Worm (Caenorhabditis elegans) whole organism, L4/young adult: ENCODE data around the gene tdpo-1.

Source experiments
- W03F9.2 ChIP-seq: fragments of 150-350 bp; optimal IDR thresholded peaks from 2 replicates; lab custom pipeline; 2014; ENCODE audit warnings: missing biosample characterization, missing genetic modification characterization
- dao-5 ChIP-seq: sonication (generic microtip); optimal IDR thresholded peaks from 2 replicates; lab custom pipeline; 2016; ENCODE audit warnings: missing genotype, missing genetic modification characterization, moderate library complexity, missing compliant biosample characterization
- him-1 ChIP-seq: sonication (generic microtip); optimal IDR thresholded peaks from 2 replicates; lab custom pipeline; 2016; ENCODE audit warnings: missing genotype, missing genetic modification reagents, missing genetic modification characterization, missing compliant biosample characterization

- TF ChIP-seq him-1 (tag; lab: Kevin White, UChicago) (no peak), dao-5 (no peak), W03F9.2 (no peak)
These were observed at the start of gene tdpo-1 for ce11 chrIV:1959554-1959953.
